Worm (Caenorhabditis elegans): ENCODE results near the gene nlp-13.

- no peak for TF ChIP-seq flt-1 (GFP tag; IDR thresholded peaks at IDR 0.05)
- no peak for TF ChIP-seq ref-1 (GFP tag; conservative IDR thresholded peaks at IDR 0.05)
- TF ChIP-seq tab-1 (GFP tag; IDR thresholded peaks at IDR 0.05): no peak
- TF ChIP-seq ztf-23 (GFP tag; IDR thresholded peaks at IDR 0.05): no peak
- TF ChIP-seq cog-1 (tag; optimal IDR thresholded peaks at IDR 0.05): no peak
- no peak for TF ChIP-seq T22C8.4 (GFP tag; IDR thresholded peaks at IDR 0.05)
- no peak for TF ChIP-seq klf-2 (GFP tag; conservative IDR thresholded peaks at IDR 0.05)
- no peak for TF ChIP-seq ztf-29 (GFP tag; IDR thresholded peaks at IDR 0.05)
- TF ChIP-seq med-1 (GFP tag; optimal IDR thresholded peaks at IDR 0.05; ENCODE audit: insufficient read depth): no peak
Observed at ce11 chrV:4189618-4190017, 46.6 kb upstream of the nlp-13 start.
